Worm (Caenorhabditis elegans) whole organism, midembryonic: Measurements from ENCODE around the gene prmt-9.
A peak's percentile ranks its signal among the peaks of the same experiment; 100 is the strongest.
"Not testable (repeated sequence)": the region's sequence is repeated elsewhere in the genome, so short reads cannot be mapped to it uniquely, and the experiment has no call there.

Source experiments
- T22C8.4 ChIP-seq: fragments of 200-800 bp; sonication (Bioruptor generic); IDR thresholded peaks from 2 replicates; pipeline ENCODE4 v1.3.6; 2022; ENCODE audit warnings: missing genetic modification characterization, missing compliant biosample characterization
- cog-1 ChIP-seq: sonication (generic microtip); optimal IDR thresholded peaks from 2 replicates; lab custom pipeline; 2016; ENCODE audit warnings: missing genetic modification characterization, missing compliant biosample characterization
- flt-1 ChIP-seq: fragments of 200-800 bp; sonication (Bioruptor generic); IDR thresholded peaks from 2 replicates; pipeline ENCODE4 v1.3.6; 2022; ENCODE audit warnings: missing genetic modification characterization, missing compliant biosample characterization
- klf-2 ChIP-seq: fragments of 200-800 bp; sonication (Bioruptor generic); conservative IDR thresholded peaks from 2 replicates; pipeline ENCODE4 v1.3.6; 2022; ENCODE audit warnings: missing genetic modification reagents, missing genetic modification characterization, missing compliant biosample characterization
- med-1 ChIP-seq: sonication (generic microtip); optimal IDR thresholded peaks from 2 replicates; lab custom pipeline; 2017; ENCODE audit warnings: missing genetic modification characterization, mild to moderate bottlenecking, missing compliant biosample characterization, antibody characterized with exemption, missing genetic modification reagents; ENCODE audit not compliant: insufficient read depth
- ref-1 ChIP-seq: fragments of 200-800 bp; sonication (Bioruptor generic); conservative IDR thresholded peaks from 2 replicates; pipeline ENCODE4 v1.3.6; 2022; ENCODE audit warnings: missing genetic modification reagents, missing genetic modification characterization, missing compliant biosample characterization
- tab-1 ChIP-seq: fragments of 200-800 bp; sonication (Bioruptor generic); IDR thresholded peaks from 2 replicates; pipeline ENCODE4 v1.3.6; 2022; ENCODE audit warnings: missing genetic modification characterization, missing compliant biosample characterization
- ztf-23 ChIP-seq: fragments of 200-800 bp; sonication (Bioruptor generic); IDR thresholded peaks from 2 replicates; pipeline ENCODE4 v1.3.6; 2022; ENCODE audit warnings: missing genetic modification reagents, missing genetic modification characterization, missing compliant biosample characterization
- ztf-29 ChIP-seq: fragments of 200-800 bp; sonication (Bioruptor generic); IDR thresholded peaks from 2 replicates; pipeline ENCODE4 v1.3.6; 2022; ENCODE audit warnings: missing genetic modification reagents, missing genetic modification characterization, missing compliant biosample characterization

Gene prmt-9

DNA sequence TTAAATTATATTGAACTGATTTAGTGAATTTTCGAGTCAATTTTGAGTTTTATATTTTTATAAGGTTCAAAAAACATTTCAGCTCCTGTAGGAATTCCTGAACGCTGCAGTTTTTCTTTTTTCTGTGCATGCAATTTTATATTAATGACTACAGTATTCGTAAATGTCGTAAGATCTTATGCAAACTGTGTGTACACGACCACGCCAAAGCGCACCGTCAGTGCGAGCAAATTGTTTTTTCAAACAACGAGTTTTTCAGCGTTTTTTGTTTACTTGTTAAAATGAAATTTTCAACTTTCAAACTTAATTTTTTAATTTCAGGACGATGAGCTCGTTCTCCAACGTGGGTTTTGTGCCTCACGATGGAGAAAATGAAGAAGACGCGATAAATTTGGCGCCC is 44.0 kb downstream of the prmt-9 start, which contains the start of gene vha-7:
Gene vha-7, plus strand, starts transcription at position 326 of the 400 bp plus-strand sequence.
- no peak for TF ChIP-seq flt-1 (GFP tag; lab: Robert Waterston, UW)
- no peak for TF ChIP-seq T22C8.4
- TF ChIP-seq ref-1 (GFP tag; lab: Robert Waterston, UW), result no peak
- no peak for TF ChIP-seq ztf-29 (GFP tag; lab: Robert Waterston, UW)
- no peak for TF ChIP-seq cog-1 (tag; lab: Kevin White, UChicago)
- TF ChIP-seq med-1, result no peak
- TF ChIP-seq klf-2 (GFP tag; lab: Robert Waterston, UW), result no peak
- TF ChIP-seq tab-1, result no peak

DNA sequence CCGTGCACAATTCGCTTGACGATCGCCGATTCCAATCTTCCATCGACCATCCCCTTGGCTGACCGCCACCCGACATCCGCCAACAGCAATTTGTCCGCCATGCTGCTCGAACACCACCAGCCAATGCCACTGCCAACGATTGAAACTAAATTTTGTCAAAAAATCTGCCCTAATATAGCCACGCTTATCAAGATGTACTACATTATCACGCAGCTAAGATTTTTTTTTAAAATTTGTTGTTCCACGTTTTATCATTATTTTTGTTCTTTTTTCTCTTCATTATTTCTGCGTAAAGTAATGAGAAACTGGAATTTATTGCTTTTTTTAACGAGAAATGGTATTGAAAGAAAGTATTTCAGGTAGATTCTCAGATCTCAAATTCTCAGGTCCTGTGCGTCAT is 44.9 kb downstream of the prmt-9 start, which contains the start of gene C26H9A.3:
Gene C26H9A.3, minus strand, starts transcription at position 101 of the 400 bp plus-strand sequence.
- not testable (repeated sequence) for TF ChIP-seq ztf-29 (GFP tag; lab: Robert Waterston, UW); T22C8.4; ref-1 (GFP tag; lab: Robert Waterston, UW)

DNA sequence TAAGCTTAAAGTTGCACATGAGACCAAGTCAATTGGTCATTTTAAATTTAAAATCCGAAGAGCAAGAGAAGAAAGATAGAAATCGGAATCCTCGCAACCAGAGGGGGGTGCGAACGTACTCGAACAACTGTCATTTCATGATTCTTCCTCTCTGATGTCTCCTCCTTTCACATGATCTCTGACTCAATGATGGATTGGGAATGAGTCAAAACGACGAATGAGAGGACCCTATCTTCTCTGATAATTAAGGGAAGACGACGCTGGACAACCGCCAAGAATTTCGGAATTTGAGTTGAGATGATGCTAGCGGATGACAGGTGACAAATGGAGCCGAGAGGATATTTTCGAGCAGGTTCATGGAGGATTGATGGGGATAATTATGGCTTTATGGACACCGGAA is 46.8 kb downstream of the prmt-9 start:
- TF ChIP-seq T22C8.4 (no peak), flt-1 (GFP tag; lab: Robert Waterston, UW) (no peak), med-1 (no peak), ztf-29 (GFP tag; lab: Robert Waterston, UW) (no peak), klf-2 (GFP tag; lab: Robert Waterston, UW) (no peak), tab-1 (no peak), ztf-23 (GFP tag; lab: Robert Waterston, UW) (no peak), ref-1 (GFP tag; lab: Robert Waterston, UW) (no peak), cog-1 (tag; lab: Kevin White, UChicago) (no peak)

DNA sequence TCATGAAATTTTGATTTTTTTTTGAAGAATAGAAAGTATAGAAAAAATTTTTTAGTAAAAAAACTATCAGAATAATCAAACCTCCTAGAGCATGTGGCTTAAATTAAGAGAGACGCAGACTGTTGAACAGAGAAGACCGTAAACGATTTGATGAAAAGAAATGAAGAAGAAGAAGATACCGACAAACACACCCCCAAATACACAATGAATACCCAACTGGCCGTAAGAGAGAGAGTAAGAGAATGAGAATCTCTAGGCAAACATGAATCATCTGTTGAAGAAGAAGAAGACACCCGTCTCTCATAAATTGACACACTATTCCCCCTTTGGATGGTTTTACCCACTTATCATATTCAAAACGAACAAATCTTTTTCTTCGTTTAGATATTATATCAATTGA is 50.4 kb downstream of the prmt-9 start:
- TF ChIP-seq ztf-23 (GFP tag; lab: Robert Waterston, UW), result no peak
- no peak for TF ChIP-seq flt-1 (GFP tag; lab: Robert Waterston, UW)
- no peak for TF ChIP-seq ref-1 (GFP tag; lab: Robert Waterston, UW)
- no peak for TF ChIP-seq ztf-29 (GFP tag; lab: Robert Waterston, UW)
- TF ChIP-seq med-1, result no peak
- no peak for TF ChIP-seq T22C8.4
- peak; percentile 45 for TF ChIP-seq cog-1 (tag; lab: Kevin White, UChicago)

DNA sequence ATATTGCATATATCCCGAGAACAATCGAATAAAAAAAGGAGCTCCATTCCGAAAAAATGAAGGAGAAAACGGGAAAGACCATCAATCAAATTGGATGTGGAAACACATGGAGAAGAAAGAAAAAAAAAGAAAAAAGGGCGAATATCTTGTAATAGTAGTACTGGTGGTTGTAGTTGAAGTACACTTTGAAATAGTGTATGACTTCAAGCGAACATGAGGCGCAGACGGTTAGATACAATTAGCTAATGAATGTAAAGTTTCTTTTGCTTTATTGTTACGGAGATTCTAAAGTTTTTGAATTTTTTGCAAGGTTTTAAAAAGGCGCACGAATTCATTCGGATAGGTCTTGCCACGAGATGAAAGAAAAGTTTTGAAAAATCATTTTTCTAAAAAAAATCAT is 51.7 kb downstream of the prmt-9 start:
- TF ChIP-seq tab-1, result no peak
- TF ChIP-seq ztf-23 (GFP tag; lab: Robert Waterston, UW), result no peak
- no peak for TF ChIP-seq ztf-29 (GFP tag; lab: Robert Waterston, UW)
- TF ChIP-seq T22C8.4, result no peak
- TF ChIP-seq cog-1 (tag; lab: Kevin White, UChicago), result no peak
- TF ChIP-seq ref-1 (GFP tag; lab: Robert Waterston, UW), result no peak
- no peak for TF ChIP-seq klf-2 (GFP tag; lab: Robert Waterston, UW)
- no peak for TF ChIP-seq med-1
- no peak for TF ChIP-seq flt-1 (GFP tag; lab: Robert Waterston, UW)

DNA sequence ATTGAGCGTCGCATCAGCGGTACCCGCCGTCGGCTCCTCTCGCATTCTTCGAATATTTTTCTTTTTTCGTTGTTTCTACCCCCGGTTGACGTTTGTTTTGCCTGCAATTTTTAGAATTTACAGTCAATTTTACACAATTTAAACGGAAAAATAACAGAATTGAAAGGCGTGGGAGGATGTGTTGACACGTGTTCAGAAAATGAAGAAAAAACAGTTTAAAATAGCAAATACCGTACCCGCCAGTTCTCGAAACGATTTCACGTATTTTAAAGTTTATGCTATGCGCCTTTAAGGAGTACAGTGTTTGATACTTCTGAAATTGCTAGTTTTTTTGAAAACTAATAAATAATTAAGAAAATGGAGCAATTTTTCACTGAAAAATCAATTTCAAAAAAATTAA is 53.3 kb downstream of the prmt-9 start, which contains the start of gene ark-1:
Gene ark-1, minus strand, starts transcription at position 101 of the 400 bp plus-strand sequence.
- no peak for TF ChIP-seq ref-1 (GFP tag; lab: Robert Waterston, UW)
- no peak for TF ChIP-seq T22C8.4
- no peak for TF ChIP-seq cog-1 (tag; lab: Kevin White, UChicago)
